Worm (Caenorhabditis elegans) whole organism, L2 larva: ENCODE measurements around the gene acr-21.

ENCODE experiments used
- lin-11 ChIP-seq: fragments of 150-350 bp; sonication (generic microtip); optimal IDR thresholded peaks from 2 replicates; lab custom pipeline; 2014; ENCODE audit warnings: missing biosample characterization, missing genetic modification characterization, inconsistent platforms, mixed read lengths
- nhr-12 ChIP-seq: fragments of 150-350 bp; optimal IDR thresholded peaks from 2 replicates; lab custom pipeline; 2014; ENCODE audit warnings: missing biosample characterization, missing genetic modification characterization
- unc-62 ChIP-seq: fragments of 150-350 bp; optimal IDR thresholded peaks from 2 replicates; lab custom pipeline; 2014; ENCODE audit warnings: missing biosample characterization, missing genetic modification reagents, missing genetic modification characterization

DNA sequence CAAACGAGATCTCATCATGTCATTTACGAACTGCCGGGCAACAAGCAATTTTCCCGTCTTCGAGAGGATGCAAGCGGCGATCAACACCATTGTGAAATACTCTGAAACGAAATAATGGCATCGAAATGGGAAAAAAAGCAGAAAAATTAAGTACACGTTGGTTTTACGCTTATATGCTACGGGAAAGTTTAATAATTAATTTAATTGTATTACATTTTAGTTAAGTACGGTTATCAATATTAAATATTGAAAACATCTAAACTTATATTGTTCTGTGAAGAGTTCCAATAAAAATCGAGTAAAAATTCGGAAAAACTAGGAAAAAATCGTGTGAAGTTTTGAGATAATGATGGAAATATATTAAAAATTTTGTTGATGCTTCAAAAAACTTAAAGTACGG, 43.2 kb downstream of the acr-21 start, which contains the start of gene copd-1:
- TF ChIP-seq lin-11 (no peak), unc-62 (GFP tag; lab: Kevin White, UChicago) (no peak), nhr-12 (tag; lab: Kevin White, UChicago) (no peak)
